Fruit fly (Drosophila melanogaster): ENCODE results near the gene rdx.
A peak's percentile ranks its signal among the peaks of the same experiment; 100 is the strongest.

The rdx gene

DNA sequence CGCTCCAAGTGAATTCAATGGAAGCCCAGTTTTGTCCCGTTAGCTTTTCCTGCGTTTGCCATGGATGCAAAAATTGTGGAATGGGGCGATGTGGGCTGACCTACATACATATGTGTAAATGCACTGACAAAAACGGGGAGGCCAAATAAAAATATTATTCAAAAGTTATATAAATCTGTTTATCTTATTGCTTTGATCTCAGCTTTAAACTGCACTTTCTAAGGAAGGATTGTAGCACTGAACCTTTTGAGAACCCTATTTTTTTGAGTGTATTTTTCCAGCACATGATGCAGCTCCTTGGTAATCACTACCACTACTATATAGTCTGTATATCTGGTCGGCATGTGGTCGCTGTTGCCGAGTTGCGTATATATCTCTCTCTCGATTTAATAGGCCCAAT is 45.2 kb upstream of the rdx start (continued):
- no peak for TF ChIP-seq Ets65A (GFP tag)
- no peak for TF ChIP-seq zfh2 (GFP tag; optimal IDR thresholded peaks at IDR 0.05)
- peak; percentile 7 to 34 for TF ChIP-seq dpn (GFP tag; optimal IDR thresholded peaks at IDR 0.05)
- TF ChIP-seq CoRest (tag; optimal IDR thresholded peaks at IDR 0.05): peak; percentile 8
- no peak for TF ChIP-seq B-H2 (GFP tag; optimal IDR thresholded peaks at IDR 0.05)
- no peak for TF ChIP-seq Mes4 (GFP tag; optimal IDR thresholded peaks at IDR 0.05)
- TF ChIP-seq CG17385 (GFP tag; optimal IDR thresholded peaks at IDR 0.05): no peak
- TF ChIP-seq CG11695 (GFP tag; IDR thresholded peaks at IDR 0.05): peak; percentile 62; the same call in 1 of the 3 replicates
- no peak for TF ChIP-seq Tbp (GFP tag; optimal IDR thresholded peaks at IDR 0.05)
- TF ChIP-seq Dek (tag; optimal IDR thresholded peaks at IDR 0.05): no peak
- TF ChIP-seq lbe (GFP tag; optimal IDR thresholded peaks at IDR 0.05): no peak
- peak; percentile 51 for TF ChIP-seq gem (tag; optimal IDR thresholded peaks at IDR 0.05)
- no peak for TF ChIP-seq CG16813 (GFP tag; IDR thresholded peaks at IDR 0.05; ENCODE audit: partially characterized antibody)
- TF ChIP-seq Hr78 (GFP tag; optimal IDR thresholded peaks at IDR 0.05): no peak
- peak; percentile 49 for TF ChIP-seq tin (GFP tag; optimal IDR thresholded peaks at IDR 0.05)
- no peak for TF ChIP-seq CG7745 (tag; optimal IDR thresholded peaks at IDR 0.05)
- no peak for TF ChIP-seq CG13775 (GFP tag; optimal IDR thresholded peaks at IDR 0.05)
- TF ChIP-seq hth (optimal IDR thresholded peaks at IDR 0.05): no peak
- TF ChIP-seq CG10147 (GFP tag; optimal IDR thresholded peaks at IDR 0.05): peak; percentile 25
- no peak for TF ChIP-seq dimm (GFP tag; IDR thresholded peaks at IDR 0.05)
- no peak for TF ChIP-seq Ets97D (GFP tag; optimal IDR thresholded peaks at IDR 0.05)
- TF ChIP-seq shn (GFP tag; optimal IDR thresholded peaks at IDR 0.05): no peak
- TF ChIP-seq ssp (GFP tag; IDR thresholded peaks at IDR 0.05): no peak
- no peak for TF ChIP-seq nerfin-2 (GFP tag; IDR thresholded peaks at IDR 0.05; ENCODE audit: partially characterized antibody)
- no peak for TF ChIP-seq TFAM (GFP tag; optimal IDR thresholded peaks at IDR 0.05)
- TF ChIP-seq CG8765 (GFP tag; IDR thresholded peaks at IDR 0.05): no peak
- TF ChIP-seq Scr (GFP tag; IDR thresholded peaks at IDR 0.05; ENCODE audit: partially characterized antibody): no peak
- peak; percentile 35 for TF ChIP-seq BtbVII (GFP tag; optimal IDR thresholded peaks at IDR 0.05)
- TF ChIP-seq Dfd (GFP tag; optimal IDR thresholded peaks at IDR 0.05): no peak
- no peak for TF ChIP-seq dmrt11E (tag; optimal IDR thresholded peaks at IDR 0.05)
- TF ChIP-seq Ada2b (GFP tag; IDR thresholded peaks at IDR 0.05): peak; percentile 56; the same call in 1 of the 2 replicates
- no peak for TF ChIP-seq CG4617 (GFP tag; optimal IDR thresholded peaks at IDR 0.05; ENCODE audit: borderline replicate concordance)
- TF ChIP-seq row (GFP tag; IDR thresholded peaks at IDR 0.05): peak; percentile 59
- TF ChIP-seq HLHmδ (GFP tag; optimal IDR thresholded peaks at IDR 0.05): no peak
- no peak for TF ChIP-seq CG18619 (GFP tag; optimal IDR thresholded peaks at IDR 0.05)
- TF ChIP-seq pum (GFP tag; optimal IDR thresholded peaks at IDR 0.05): no peak
- peak; percentile 49; the same call in 1 of the 2 replicates for TF ChIP-seq ara (GFP tag; IDR thresholded peaks at IDR 0.05)
- TF ChIP-seq MBD-R2 (GFP tag; IDR thresholded peaks at IDR 0.05): 0 out of 2 replicates have a peak, but pooled peaks have one; percentile 11
- no peak for TF ChIP-seq CG18262 (tag; optimal IDR thresholded peaks at IDR 0.05)
- TF ChIP-seq tup (GFP tag; optimal IDR thresholded peaks at IDR 0.05): no peak
- no peak for TF ChIP-seq gcm (GFP tag; optimal IDR thresholded peaks at IDR 0.05)
- peak; percentile 68 for TF ChIP-seq CG14441 (GFP tag; IDR thresholded peaks at IDR 0.05)
- TF ChIP-seq GATAe (GFP tag; conservative IDR thresholded peaks at IDR 0.05): no peak
- no peak for TF ChIP-seq CG33557 (GFP tag; optimal IDR thresholded peaks at IDR 0.05)
- peak; percentile 58 for TF ChIP-seq CG17328 (GFP tag; IDR thresholded peaks at IDR 0.05)
- no peak for TF ChIP-seq Taf1 (GFP tag; IDR thresholded peaks at IDR 0.05)
- TF ChIP-seq Dp (GFP tag; optimal IDR thresholded peaks at IDR 0.05): no peak
- TF ChIP-seq CG8290 (GFP tag; optimal IDR thresholded peaks at IDR 0.05): no peak
- no peak for TF ChIP-seq CG8290 (tag; optimal IDR thresholded peaks at IDR 0.05)
- no peak for TF ChIP-seq CG1832 (GFP tag; optimal IDR thresholded peaks at IDR 0.05)
- peak; percentile 17 for TF ChIP-seq Jarid2 (GFP tag; optimal IDR thresholded peaks at IDR 0.05)
- TF ChIP-seq Elba2 (GFP tag; optimal IDR thresholded peaks at IDR 0.05): no peak

Data from whole organism, embryonic.